Worm (Caenorhabditis elegans): Measurements from ENCODE around the gene exc-15.

exc-15 gene

ce11 chrV:4507129-4507528 is 23.9 kb downstream of the exc-15 start:
- TF ChIP-seq him-1 (tag; optimal IDR thresholded peaks at IDR 0.05): no peak
- TF ChIP-seq W03F9.2 (tag; optimal IDR thresholded peaks at IDR 0.05): no peak
- no peak for TF ChIP-seq dao-5 (tag; optimal IDR thresholded peaks at IDR 0.05)

DNA sequence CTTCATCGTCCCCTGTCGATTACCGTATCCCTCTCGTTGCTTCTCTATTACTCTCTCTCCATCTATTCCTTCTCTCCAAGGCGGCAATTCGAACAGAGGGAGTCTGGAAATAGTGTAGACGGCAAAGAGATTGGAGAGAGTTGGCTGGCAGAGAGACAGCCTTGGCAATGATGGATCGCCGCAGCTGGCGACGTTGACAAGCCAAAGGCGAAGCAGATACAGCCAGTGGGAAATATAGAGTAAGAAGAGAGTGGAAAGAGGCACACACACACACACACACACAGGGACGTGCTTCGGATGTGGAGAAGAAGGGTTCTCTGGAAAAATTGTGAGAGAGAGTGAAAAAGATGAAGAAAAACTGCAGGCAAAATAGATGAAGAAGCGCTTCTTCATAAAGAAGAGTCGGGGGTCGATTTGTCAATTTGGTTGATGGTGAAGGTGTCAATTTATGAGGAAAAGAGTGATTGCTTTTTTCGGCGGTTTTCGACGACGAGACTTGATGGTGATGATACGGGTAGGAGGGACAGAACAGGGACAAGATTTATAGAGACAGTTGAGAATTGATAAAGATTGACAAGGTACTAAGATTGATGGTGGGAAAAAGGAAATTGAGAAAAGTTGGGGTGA is 24.7 kb downstream of the exc-15 start:
- TF ChIP-seq him-1 (tag; optimal IDR thresholded peaks at IDR 0.05) (peak; percentile 58), W03F9.2 (tag; optimal IDR thresholded peaks at IDR 0.05) (no peak), dao-5 (tag; optimal IDR thresholded peaks at IDR 0.05) (no peak)

ce11 chrV:4508772-4509171 is 25.5 kb downstream of the exc-15 start:
- TF ChIP-seq dao-5 (tag; optimal IDR thresholded peaks at IDR 0.05) (no peak), him-1 (tag; optimal IDR thresholded peaks at IDR 0.05) (no peak), W03F9.2 (tag; optimal IDR thresholded peaks at IDR 0.05) (no peak)

DNA sequence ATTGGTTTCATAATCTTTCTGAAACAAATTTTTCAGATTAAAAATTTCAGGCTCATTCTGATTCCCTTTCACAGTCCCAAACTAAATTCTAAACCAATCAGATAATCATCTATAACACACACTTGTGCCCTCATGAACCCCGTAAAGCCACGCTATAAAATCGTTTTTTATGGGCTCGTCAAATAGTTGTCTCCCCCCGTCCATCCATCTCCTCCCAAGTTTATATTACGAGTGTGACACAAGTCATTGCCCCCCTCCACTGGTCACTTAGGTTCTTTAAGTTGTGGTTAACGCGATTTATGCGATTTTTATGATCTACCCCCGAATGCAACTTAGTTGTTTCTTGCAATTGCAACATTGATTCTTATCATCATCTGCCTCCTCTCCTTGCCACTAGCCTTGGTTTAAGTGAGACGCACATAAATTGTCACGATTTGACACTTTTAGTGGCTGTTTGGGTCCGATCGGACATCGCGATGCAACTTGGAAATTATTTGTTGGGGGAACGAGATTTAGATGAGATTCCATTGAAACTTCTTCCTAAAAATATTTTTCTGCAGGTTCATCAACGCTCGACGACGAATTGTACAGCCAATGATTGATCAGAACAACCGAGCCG is 26.2 kb downstream of the exc-15 start:
- TF ChIP-seq dao-5 (tag; optimal IDR thresholded peaks at IDR 0.05): no peak
- no peak for TF ChIP-seq him-1 (tag; optimal IDR thresholded peaks at IDR 0.05)
- TF ChIP-seq W03F9.2 (tag; optimal IDR thresholded peaks at IDR 0.05): no peak

DNA sequence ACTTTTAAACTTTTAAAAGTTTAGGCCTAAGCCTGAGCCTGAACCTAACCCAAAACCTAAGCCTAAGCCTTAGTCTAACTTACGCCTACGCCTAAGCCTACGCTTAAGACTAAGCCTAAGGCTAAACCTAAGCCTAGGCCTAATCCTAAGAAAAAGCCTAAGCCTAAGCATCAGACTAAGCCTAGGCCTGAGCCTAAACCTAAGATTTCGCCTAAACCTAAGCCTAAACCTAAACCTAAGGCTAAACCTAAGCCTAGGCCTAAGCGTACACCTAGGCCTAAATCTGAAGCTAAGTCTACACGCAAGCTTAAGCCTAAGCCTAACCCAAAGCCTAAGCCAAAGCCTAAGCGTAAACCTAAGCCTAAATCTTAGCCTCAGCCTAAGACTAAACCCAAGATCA is 27.1 kb downstream of the exc-15 start:
- TF ChIP-seq W03F9.2 (tag; optimal IDR thresholded peaks at IDR 0.05): no peak
- TF ChIP-seq dao-5 (tag; optimal IDR thresholded peaks at IDR 0.05): no peak
- TF ChIP-seq him-1 (tag; optimal IDR thresholded peaks at IDR 0.05): no peak

DNA sequence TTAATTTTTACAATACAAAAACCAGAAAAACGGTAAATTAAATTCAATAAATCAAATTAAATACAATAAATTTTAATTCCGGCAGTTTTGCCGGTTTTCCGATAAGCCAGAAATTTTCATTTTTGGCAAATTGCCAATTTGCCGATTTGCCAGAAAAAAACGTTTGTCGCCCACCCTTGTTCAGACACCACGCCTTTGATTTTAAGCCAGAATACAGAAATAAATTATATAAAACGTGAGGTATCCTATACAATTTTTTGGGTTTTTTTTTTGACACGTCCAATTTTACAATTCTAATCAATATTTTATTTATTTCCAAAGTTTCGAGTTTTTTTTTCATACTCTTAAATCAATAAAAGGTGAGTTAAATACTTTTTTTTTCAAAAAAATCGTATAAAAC is 29.5 kb downstream of the exc-15 start, which contains the start of gene T28F12.1:
Gene T28F12.1, plus strand, starts transcription at position 301 of the 400 bp plus-strand sequence.
- TF ChIP-seq W03F9.2 (tag; optimal IDR thresholded peaks at IDR 0.05) (no peak), him-1 (tag; optimal IDR thresholded peaks at IDR 0.05) (no peak), dao-5 (tag; optimal IDR thresholded peaks at IDR 0.05) (no peak)

- TF ChIP-seq dao-5 (tag; optimal IDR thresholded peaks at IDR 0.05): no peak
- TF ChIP-seq him-1 (tag; optimal IDR thresholded peaks at IDR 0.05): no peak
- TF ChIP-seq W03F9.2 (tag; optimal IDR thresholded peaks at IDR 0.05): no peak
Observed at ce11 chrV:4518657-4519056, 35.4 kb downstream of the exc-15 start.

- TF ChIP-seq him-1 (tag; optimal IDR thresholded peaks at IDR 0.05) (no peak), W03F9.2 (tag; optimal IDR thresholded peaks at IDR 0.05) (no peak), dao-5 (tag; optimal IDR thresholded peaks at IDR 0.05) (no peak)
Observed at ce11 chrV:4523312-4523711, 40.1 kb downstream of the exc-15 start.

ce11 chrV:4523844-4524243 is 40.6 kb downstream of the exc-15 start:
- TF ChIP-seq dao-5 (tag; optimal IDR thresholded peaks at IDR 0.05) (no peak), W03F9.2 (tag; optimal IDR thresholded peaks at IDR 0.05) (no peak), him-1 (tag; optimal IDR thresholded peaks at IDR 0.05) (no peak)

DNA sequence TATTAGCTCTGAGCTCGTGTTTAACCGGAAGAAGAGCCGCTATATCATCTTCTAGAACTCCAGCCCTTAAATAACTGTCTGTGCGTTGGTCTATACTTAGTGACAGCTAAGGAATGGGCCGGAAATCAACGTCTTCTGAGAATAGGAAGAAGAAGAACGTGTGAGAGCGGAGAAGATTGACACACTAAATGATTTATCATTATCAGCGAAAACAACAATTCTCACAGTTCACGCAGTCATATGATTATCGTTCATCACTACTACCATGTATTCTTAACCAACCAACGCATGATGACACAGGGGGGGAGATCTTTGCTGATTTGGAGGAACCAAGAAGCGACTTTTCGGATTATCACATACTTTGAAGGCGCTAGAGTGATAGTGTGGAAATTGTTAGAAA is 41.1 kb downstream of the exc-15 start:
- TF ChIP-seq him-1 (tag; optimal IDR thresholded peaks at IDR 0.05): no peak

DNA sequence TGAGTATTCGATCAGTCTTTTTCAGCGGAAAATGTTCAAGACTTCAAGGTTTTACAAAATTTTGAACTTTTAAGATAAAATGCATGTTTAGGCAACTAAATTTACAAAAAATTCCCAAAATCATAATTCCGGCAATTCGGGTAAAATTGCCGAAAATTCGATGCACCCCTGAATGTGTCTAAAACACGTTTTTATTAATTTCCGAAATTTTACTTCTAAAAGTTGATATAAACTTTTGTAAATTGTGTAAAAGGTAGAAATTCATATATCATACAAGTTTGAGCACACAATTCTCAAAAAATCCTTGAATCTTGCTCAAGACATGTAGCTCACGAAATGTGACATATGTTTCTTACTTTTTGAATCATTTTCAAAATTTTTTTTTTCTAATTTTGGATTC is 41.8 kb downstream of the exc-15 start:
- TF ChIP-seq him-1 (tag; optimal IDR thresholded peaks at IDR 0.05) (no peak), dao-5 (tag; optimal IDR thresholded peaks at IDR 0.05) (no peak)

DNA sequence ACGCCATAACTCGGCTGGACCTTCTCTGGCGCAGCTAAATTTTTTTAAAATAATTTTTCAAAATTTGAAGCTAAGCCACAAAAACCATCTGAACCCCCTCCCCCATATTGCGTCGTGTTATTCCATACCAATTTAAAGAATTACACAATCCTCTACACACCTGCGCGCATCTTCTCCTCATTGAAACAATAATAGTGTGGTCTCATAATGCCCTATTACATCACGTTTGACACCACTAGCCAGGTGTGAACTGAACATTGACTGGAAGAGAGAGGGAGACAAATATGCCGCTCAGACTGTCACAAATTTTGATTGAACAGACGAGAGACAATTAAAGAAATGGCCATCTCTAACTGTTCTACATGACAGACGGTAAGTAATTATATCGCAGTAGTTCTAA is 42.3 kb downstream of the exc-15 start:
- TF ChIP-seq dao-5 (tag; optimal IDR thresholded peaks at IDR 0.05): no peak
- no peak for TF ChIP-seq him-1 (tag; optimal IDR thresholded peaks at IDR 0.05)
- no peak for TF ChIP-seq W03F9.2 (tag; optimal IDR thresholded peaks at IDR 0.05)

ce11 chrV:4526801-4527425 is 43.7 kb downstream of the exc-15 start:
- TF ChIP-seq him-1 (tag; optimal IDR thresholded peaks at IDR 0.05) (no peak), dao-5 (tag; optimal IDR thresholded peaks at IDR 0.05) (no peak), W03F9.2 (tag; optimal IDR thresholded peaks at IDR 0.05) (no peak)

DNA sequence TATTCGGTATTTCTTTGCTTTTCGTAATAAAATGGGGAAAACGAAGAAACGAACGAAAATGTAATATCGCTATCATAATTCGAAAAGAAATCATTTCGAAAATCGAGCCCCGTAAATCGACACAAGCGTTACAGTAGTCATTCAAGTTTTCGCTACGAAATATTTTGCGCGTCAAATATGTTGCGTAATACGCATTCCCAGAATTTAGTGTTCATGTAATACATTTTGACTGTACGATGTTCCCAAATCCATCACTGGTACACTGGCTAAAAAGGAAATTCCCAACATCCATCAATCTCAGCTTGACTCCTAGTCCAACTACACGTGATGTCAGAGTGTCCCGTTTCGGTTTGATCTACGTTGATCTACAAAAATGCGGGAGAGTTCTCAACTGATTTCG is 44.7 kb downstream of the exc-15 start:
- TF ChIP-seq him-1 (tag; optimal IDR thresholded peaks at IDR 0.05): no peak
- TF ChIP-seq dao-5 (tag; optimal IDR thresholded peaks at IDR 0.05): no peak
- TF ChIP-seq W03F9.2 (tag; optimal IDR thresholded peaks at IDR 0.05): no peak

DNA sequence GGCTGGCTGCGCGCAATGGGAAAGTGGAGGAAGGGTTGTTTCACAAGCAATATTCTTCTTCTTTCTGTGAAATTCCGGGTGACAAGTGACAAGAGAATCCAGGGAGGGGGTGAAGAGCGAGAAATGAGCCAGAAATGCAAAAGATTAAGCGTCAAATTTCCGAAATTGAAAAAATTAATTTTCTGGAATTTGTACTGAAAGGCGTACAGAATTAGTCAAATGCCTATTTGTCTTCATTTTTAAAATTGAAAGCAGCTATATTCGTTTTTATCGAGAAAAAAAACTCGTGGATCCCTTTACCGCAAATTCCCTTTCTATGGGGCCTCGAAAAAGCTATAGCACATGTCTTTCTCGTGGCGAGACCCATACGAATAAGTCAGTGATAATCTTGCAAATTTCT is 52.5 kb downstream of the exc-15 start:
- TF ChIP-seq dao-5 (tag; optimal IDR thresholded peaks at IDR 0.05) (no peak), him-1 (tag; optimal IDR thresholded peaks at IDR 0.05) (no peak), W03F9.2 (tag; optimal IDR thresholded peaks at IDR 0.05) (no peak)

Data from whole organism, L4/young adult.